Worm (Caenorhabditis elegans) whole organism, mixed stage, embryonic: ENCODE results near the gene srw-129.
"Not testable (repeated sequence)": the region's sequence is repeated elsewhere in the genome, so short reads cannot be mapped to it uniquely, and the experiment has no call there.

Source experiments
- M03D4.4 ChIP-seq: sonication (generic microtip); optimal IDR thresholded peaks from 2 replicates; lab custom pipeline; 2017; ENCODE audit warnings: mild to moderate bottlenecking, missing genetic modification characterization, missing compliant biosample characterization
- blmp-1 ChIP-seq: fragments of 150-350 bp; optimal IDR thresholded peaks from 2 replicates; lab custom pipeline; 2014; ENCODE audit warnings: missing biosample characterization, missing genetic modification characterization
- ceh-39 ChIP-seq: fragments of 150-350 bp; optimal IDR thresholded peaks from 2 replicates; lab custom pipeline; 2014; ENCODE audit warnings: missing biosample characterization, missing genetic modification characterization
- ceh-43 ChIP-seq: fragments of 200-800 bp; sonication (Bioruptor generic); optimal IDR thresholded peaks from 2 replicates; lab custom pipeline; 2018; ENCODE audit warnings: mild to moderate bottlenecking, missing genetic modification characterization, moderate library complexity, missing compliant biosample characterization
- ceh-83 ChIP-seq: fragments of 200-800 bp; sonication (Bioruptor generic); optimal IDR thresholded peaks from 2 replicates; lab custom pipeline; 2018; ENCODE audit warnings: mild to moderate bottlenecking, missing genetic modification characterization, missing compliant biosample characterization
- ces-1 ChIP-seq: fragments of 150-350 bp; optimal IDR thresholded peaks from 2 replicates; lab custom pipeline; 2014; ENCODE audit warnings: missing biosample characterization, missing genetic modification reagents, missing genetic modification characterization
- cnd-1 ChIP-seq: fragments of 200-800 bp; sonication (Bioruptor generic); optimal IDR thresholded peaks from 2 replicates; lab custom pipeline; 2018; ENCODE audit warnings: mild to moderate bottlenecking, missing genetic modification characterization, missing compliant biosample characterization
- drap-1 ChIP-seq: fragments of 200-800 bp; sonication (Bioruptor generic); optimal IDR thresholded peaks from 3 replicates; lab custom pipeline; 2018; ENCODE audit warnings: mild to moderate bottlenecking, missing genetic modification characterization, missing compliant biosample characterization
- elt-1 ChIP-seq: sonication (generic microtip); optimal IDR thresholded peaks from 2 replicates; lab custom pipeline; 2017; ENCODE audit warnings: missing genetic modification characterization, mild to moderate bottlenecking, missing compliant biosample characterization, antibody characterized with exemption, moderate library complexity, borderline replicate concordance; ENCODE audit not compliant: insufficient read depth
- elt-3 ChIP-seq: fragments of 150-350 bp; optimal IDR thresholded peaks from 2 replicates; lab custom pipeline; 2014; ENCODE audit warnings: missing biosample characterization, missing genetic modification characterization
- flh-1 ChIP-seq: fragments of 200-800 bp; sonication (Bioruptor generic); optimal IDR thresholded peaks from 2 replicates; lab custom pipeline; 2018; ENCODE audit warnings: mild to moderate bottlenecking, missing genetic modification characterization, moderate library complexity, missing compliant biosample characterization
- ham-2 ChIP-seq: fragments of 200-800 bp; sonication (Bioruptor generic); optimal IDR thresholded peaks from 2 replicates; lab custom pipeline; 2018; ENCODE audit warnings: mild to moderate bottlenecking, missing genetic modification characterization, missing compliant biosample characterization
- hlh-1 ChIP-seq: fragments of 150-350 bp; optimal IDR thresholded peaks from 2 replicates; lab custom pipeline; 2014; ENCODE audit warnings: missing biosample characterization, missing genetic modification reagents, missing genetic modification characterization
- lin-13 ChIP-seq: fragments of 150-350 bp; optimal IDR thresholded peaks from 2 replicates; lab custom pipeline; 2014; ENCODE audit warnings: missing biosample characterization, missing genetic modification characterization
- lin-32 ChIP-seq: fragments of 200-800 bp; sonication (Bioruptor generic); optimal IDR thresholded peaks from 2 replicates; lab custom pipeline; 2018; ENCODE audit warnings: mild to moderate bottlenecking, missing genetic modification characterization, missing compliant biosample characterization
- mab-5 ChIP-seq: fragments of 150-350 bp; optimal IDR thresholded peaks from 2 replicates; lab custom pipeline; 2014; ENCODE audit warnings: missing biosample characterization, missing genetic modification characterization
- mep-1 ChIP-seq: fragments of 150-350 bp; optimal IDR thresholded peaks from 2 replicates; lab custom pipeline; 2017; ENCODE audit warnings: missing biosample characterization, missing genetic modification reagents, missing genetic modification characterization, inconsistent platforms
- mls-2 ChIP-seq: sonication (generic microtip); optimal IDR thresholded peaks from 2 replicates; lab custom pipeline; 2016; ENCODE audit warnings: mild to moderate bottlenecking, missing genetic modification characterization, moderate library complexity, missing compliant biosample characterization
- nhr-12 ChIP-seq: fragments of 150-350 bp; optimal IDR thresholded peaks from 2 replicates; lab custom pipeline; 2014; ENCODE audit warnings: missing biosample characterization, missing genetic modification characterization
- nhr-237 ChIP-seq: fragments of 150-350 bp; optimal IDR thresholded peaks from 2 replicates; lab custom pipeline; 2014; ENCODE audit warnings: missing biosample characterization, missing genetic modification characterization
- nhr-28 ChIP-seq: fragments of 150-350 bp; optimal IDR thresholded peaks from 2 replicates; lab custom pipeline; 2014; ENCODE audit warnings: missing biosample characterization, missing genetic modification characterization
- nhr-76 ChIP-seq: sonication (generic microtip); optimal IDR thresholded peaks from 2 replicates; lab custom pipeline; 2017; ENCODE audit warnings: missing biosample characterization, missing genetic modification characterization
- pha-4 ChIP-seq: fragments of 150-350 bp; optimal IDR thresholded peaks from 2 replicates; lab custom pipeline; 2018; ENCODE audit warnings: missing biosample characterization, missing genetic modification reagents, missing genetic modification characterization
- sem-2 ChIP-seq: fragments of 200-800 bp; sonication (Bioruptor generic); optimal IDR thresholded peaks from 2 replicates; lab custom pipeline; 2018; ENCODE audit warnings: mild to moderate bottlenecking, missing genetic modification characterization, missing compliant biosample characterization
- snpc-4 ChIP-seq: fragments of 150-350 bp; optimal IDR thresholded peaks from 2 replicates; lab custom pipeline; 2014; ENCODE audit warnings: missing biosample characterization, missing genetic modification characterization
- sptf-1 ChIP-seq: sonication (generic microtip); optimal IDR thresholded peaks from 2 replicates; lab custom pipeline; 2017; ENCODE audit warnings: mild to moderate bottlenecking, missing genetic modification characterization, moderate library complexity, missing compliant biosample characterization
- tbx-8 ChIP-seq: fragments of 200-800 bp; sonication (Bioruptor generic); optimal IDR thresholded peaks from 2 replicates; lab custom pipeline; 2018; ENCODE audit warnings: mild to moderate bottlenecking, missing genetic modification characterization, moderate library complexity, missing compliant biosample characterization
- unc-120 ChIP-seq: sonication (generic microtip); optimal IDR thresholded peaks from 2 replicates; lab custom pipeline; 2017; ENCODE audit warnings: missing genetic modification characterization, missing compliant biosample characterization; ENCODE audit not compliant: poor library complexity, severe bottlenecking
- unc-39 ChIP-seq: fragments of 150-350 bp; optimal IDR thresholded peaks from 2 replicates; lab custom pipeline; 2014; ENCODE audit warnings: missing biosample characterization, missing genetic modification characterization
- unc-62 ChIP-seq: fragments of 150-350 bp; optimal IDR thresholded peaks from 2 replicates; lab custom pipeline; 2014; ENCODE audit warnings: missing biosample characterization, missing genetic modification reagents, missing genetic modification characterization
- zip-8 ChIP-seq: fragments of 150-350 bp; optimal IDR thresholded peaks from 2 replicates; lab custom pipeline; 2014; ENCODE audit warnings: missing biosample characterization, missing genetic modification characterization

srw-129 gene

DNA sequence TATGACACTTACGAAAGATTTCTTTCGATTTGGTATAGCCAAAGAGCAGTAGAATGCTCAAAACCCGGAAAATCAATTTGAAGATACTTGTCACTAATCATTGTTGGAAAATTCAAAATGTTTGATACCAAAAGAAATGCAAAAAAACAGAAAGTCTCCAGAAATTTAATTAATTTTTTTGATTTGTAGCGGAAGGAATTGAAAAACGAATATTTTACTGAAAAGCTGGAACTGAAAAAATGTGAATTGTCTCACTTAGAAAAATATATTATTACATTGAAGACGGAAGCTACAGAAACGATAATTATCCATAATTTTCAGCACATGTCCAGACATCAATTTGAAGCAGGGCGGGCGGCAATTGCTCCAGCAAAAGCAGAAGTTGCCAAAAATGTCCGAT, 8.8 kb upstream of the srw-129 start, which contains the start of gene srw-138:
Gene srw-138 (minus strand): TSS at position 101 of the 400 bp plus-strand sequence.
- TF ChIP-seq nhr-28 (tag; lab: Kevin White, UChicago): no peak
- TF ChIP-seq tbx-8 (GFP tag; lab: Kevin White, UChicago): no peak
- no peak for TF ChIP-seq ceh-43 (GFP tag; lab: Kevin White, UChicago)
- no peak for TF ChIP-seq unc-120
- no peak for TF ChIP-seq nhr-12
- no peak for TF ChIP-seq ham-2
- TF ChIP-seq lin-32: no peak
- TF ChIP-seq mab-5 (tag; lab: Kevin White, UChicago): no peak
- TF ChIP-seq mls-2: no peak
- TF ChIP-seq zip-8: no peak
- no peak for TF ChIP-seq M03D4.4 (tag; lab: Kevin White, UChicago)
- no peak for TF ChIP-seq snpc-4 (tag; lab: Kevin White, UChicago)

DNA sequence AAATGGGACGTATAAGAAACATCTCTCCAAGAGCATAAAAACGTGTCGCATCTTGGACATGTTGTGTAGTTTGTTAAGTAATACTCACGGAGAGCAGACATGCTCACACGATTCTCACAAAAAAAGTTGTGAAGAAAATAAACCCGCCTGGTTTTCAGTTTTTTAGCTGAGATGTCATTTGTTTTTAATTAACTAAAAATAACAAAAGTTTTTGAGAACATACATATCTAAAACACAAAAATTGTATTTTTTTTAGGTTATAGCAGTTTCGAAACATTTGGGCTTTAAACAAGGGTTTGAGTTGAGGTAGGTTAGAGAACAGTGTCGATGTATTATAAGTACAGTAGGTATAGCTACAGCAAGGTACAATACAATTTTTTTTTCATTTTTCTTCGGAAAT, 7.0 kb upstream of the srw-129 start, which contains the start of gene srh-88:
Gene srh-88 (minus strand): TSS at position 101 of the 400 bp plus-strand sequence.
- TF ChIP-seq M03D4.4 (tag; lab: Kevin White, UChicago) (no peak), mab-5 (tag; lab: Kevin White, UChicago) (no peak), unc-62 (no peak), nhr-76 (tag; lab: Kevin White, UChicago) (no peak), unc-39 (tag; lab: Kevin White, UChicago) (no peak), ham-2 (no peak), cnd-1 (no peak), sem-2 (GFP tag; lab: Kevin White, UChicago) (no peak), unc-120 (no peak), pha-4 (no peak), snpc-4 (tag; lab: Kevin White, UChicago) (no peak), ces-1 (GFP tag; lab: Kevin White, UChicago) (no peak), nhr-237 (tag; lab: Kevin White, UChicago) (no peak), blmp-1 (tag; lab: Kevin White, UChicago) (no peak), sptf-1 (no peak), flh-1 (GFP tag; lab: Kevin White, UChicago) (no peak), hlh-1 (tag; lab: Kevin White, UChicago) (no peak), mep-1 (tag; lab: Kevin White, UChicago) (no peak)

DNA sequence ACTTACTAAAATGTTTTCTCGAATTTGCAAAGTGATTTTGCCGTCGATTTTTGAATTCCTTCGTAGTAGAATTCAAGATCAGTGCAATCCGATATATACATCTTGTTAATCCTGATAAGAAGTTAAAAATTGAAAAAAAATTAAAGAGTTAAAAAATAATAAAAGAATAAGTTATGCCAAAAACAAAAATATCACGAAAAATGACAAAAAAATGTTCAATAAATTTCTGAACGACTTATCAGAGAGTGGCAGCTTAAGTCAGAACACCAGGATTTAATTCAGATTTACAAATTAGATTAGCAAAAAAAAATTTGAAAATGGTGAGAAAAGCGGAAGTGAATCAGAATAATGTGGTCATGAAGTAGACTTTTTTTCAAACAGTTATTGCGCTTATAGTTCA, 3.5 kb downstream of the srw-129 start, which contains the start of gene srw-123:
Gene srw-123 (minus strand): TSS at position 101 of the 400 bp plus-strand sequence.
- not testable (repeated sequence) for TF ChIP-seq tbx-8 (GFP tag; lab: Kevin White, UChicago); nhr-237 (tag; lab: Kevin White, UChicago); drap-1 (GFP tag; lab: Kevin White, UChicago)

DNA sequence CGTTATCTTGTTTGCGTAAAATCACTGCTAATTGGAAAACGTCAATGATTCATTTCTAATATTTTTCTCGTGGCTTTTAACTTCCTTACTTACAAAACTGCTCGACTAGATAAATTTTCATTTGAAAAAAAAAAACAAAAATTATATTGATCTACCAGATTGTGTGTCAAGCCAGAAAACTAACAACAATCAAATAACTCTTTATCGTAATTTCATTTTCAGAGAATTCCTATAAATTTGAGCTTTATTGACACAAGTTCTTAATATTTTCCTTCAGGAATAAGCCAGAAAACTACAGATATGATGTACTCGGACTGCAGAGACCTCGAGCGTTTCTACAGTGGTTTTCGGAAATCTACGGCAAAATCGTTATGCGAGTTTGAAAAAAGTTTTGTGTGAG, 4.5 kb downstream of the srw-129 start, which contains the start of gene srw-124:
Gene srw-124 (plus strand): TSS at position 301 of the 400 bp plus-strand sequence.
- no peak for TF ChIP-seq elt-3 (tag; lab: Kevin White, UChicago)
- no peak for TF ChIP-seq M03D4.4 (tag; lab: Kevin White, UChicago)
- no peak for TF ChIP-seq unc-62
- TF ChIP-seq elt-1 (tag; lab: Kevin White, UChicago): no peak
- TF ChIP-seq mep-1 (tag; lab: Kevin White, UChicago): no peak

DNA sequence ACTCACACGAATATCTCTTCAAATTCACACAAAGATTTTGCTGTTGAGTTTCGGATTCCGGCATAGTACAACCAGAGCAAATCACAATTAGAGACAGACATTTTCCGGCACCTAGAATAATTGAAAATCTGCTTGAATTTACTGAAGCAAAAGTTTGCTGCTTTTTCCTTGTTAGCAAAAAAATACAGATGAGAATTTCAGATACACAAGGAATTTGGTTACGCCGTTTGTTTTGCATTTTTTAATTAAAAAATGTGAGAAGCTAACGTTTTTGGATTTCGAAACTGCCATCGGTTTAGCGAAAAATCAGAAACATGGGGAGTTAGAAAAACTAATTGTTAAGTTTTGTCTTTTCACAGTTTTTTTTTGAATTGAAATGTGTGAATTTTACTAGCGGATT, 8.2 kb downstream of the srw-129 start, which contains the start of gene srw-118:
Gene srw-118 (minus strand): TSS at position 101 of the 400 bp plus-strand sequence.
- TF ChIP-seq flh-1 (GFP tag; lab: Kevin White, UChicago) (no peak), ceh-43 (GFP tag; lab: Kevin White, UChicago) (no peak), mab-5 (tag; lab: Kevin White, UChicago) (no peak), lin-13 (no peak), ham-2 (no peak), nhr-76 (tag; lab: Kevin White, UChicago) (no peak), snpc-4 (tag; lab: Kevin White, UChicago) (no peak), ces-1 (GFP tag; lab: Kevin White, UChicago) (no peak), ceh-39 (no peak), nhr-237 (tag; lab: Kevin White, UChicago) (no peak), nhr-28 (tag; lab: Kevin White, UChicago) (no peak), M03D4.4 (tag; lab: Kevin White, UChicago) (no peak), ceh-83 (no peak)
